Worm (Caenorhabditis elegans) whole organism, early embryonic: Measurements from ENCODE around the gene nas-10.

Source experiments
- aly-1 ChIP-seq: sonication (generic microtip); optimal IDR thresholded peaks from 2 replicates; lab custom pipeline; 2016; ENCODE audit warnings: missing genetic modification characterization, missing compliant biosample characterization
- ceh-13 ChIP-seq: fragments of 200-800 bp; sonication (Bioruptor generic); optimal IDR thresholded peaks from 2 replicates; lab custom pipeline; 2018; ENCODE audit warnings: mild to moderate bottlenecking, missing genetic modification characterization, missing compliant biosample characterization
- ets-7 ChIP-seq: sonication (generic microtip); optimal IDR thresholded peaks from 2 replicates; lab custom pipeline; 2016; ENCODE audit warnings: missing genotype, missing genetic modification characterization, missing compliant biosample characterization
- hmbx-1 ChIP-seq: sonication (generic microtip); optimal IDR thresholded peaks from 2 replicates; lab custom pipeline; 2016; ENCODE audit warnings: mild to moderate bottlenecking, missing genetic modification characterization, missing compliant biosample characterization
- hmg-4 ChIP-seq: fragments of 200-800 bp; sonication (Bioruptor generic); optimal IDR thresholded peaks from 2 replicates; lab custom pipeline; 2018; ENCODE audit warnings: mild to moderate bottlenecking, missing genetic modification characterization, missing compliant biosample characterization
- hnd-1 ChIP-seq: sonication (generic microtip); optimal IDR thresholded peaks from 2 replicates; lab custom pipeline; 2016; ENCODE audit warnings: missing genetic modification characterization, missing compliant biosample characterization
- tbx-37 ChIP-seq: fragments of 200-800 bp; sonication (Bioruptor generic); conservative IDR thresholded peaks from 2 replicates; pipeline ENCODE4 v1.3.6; 2022; ENCODE audit warnings: missing genetic modification reagents, missing genetic modification characterization, missing compliant biosample characterization

DNA sequence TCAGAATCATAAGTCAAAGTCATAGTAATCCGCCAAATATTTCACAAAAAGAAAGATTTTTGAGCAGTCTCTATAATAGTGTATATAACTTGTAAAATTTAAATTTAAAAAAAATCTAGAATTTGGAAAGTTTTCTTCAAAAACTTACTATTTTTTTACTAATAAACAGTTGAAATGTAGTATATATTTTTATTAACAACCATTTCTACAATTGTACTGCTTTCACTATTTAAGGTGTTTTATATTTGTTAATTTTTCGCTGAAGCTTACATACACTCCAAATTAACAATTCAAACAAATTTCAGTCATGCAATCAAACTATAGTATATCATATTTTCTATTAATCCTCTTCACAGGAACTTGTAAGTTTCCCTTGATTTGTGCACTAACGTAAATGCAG, 2.9 kb upstream of the nas-10 start, which contains the start of gene lge-1:
- TF ChIP-seq ets-7 (tag; lab: Kevin White, UChicago), result no peak
- no peak for TF ChIP-seq tbx-37 (GFP tag; lab: Robert Waterston, UW)
- no peak for TF ChIP-seq hmbx-1 (tag; lab: Kevin White, UChicago)
- TF ChIP-seq aly-1 (tag; lab: Kevin White, UChicago), result no peak
- TF ChIP-seq hmg-4 (GFP tag; lab: Kevin White, UChicago), result no peak
- no peak for TF ChIP-seq hnd-1 (tag; lab: Kevin White, UChicago)
- TF ChIP-seq ceh-13 (GFP tag; lab: Kevin White, UChicago), result no peak
